Fruit fly (Drosophila melanogaster): Measurements from ENCODE around the gene CG11815.

CG11815 gene

DNA sequence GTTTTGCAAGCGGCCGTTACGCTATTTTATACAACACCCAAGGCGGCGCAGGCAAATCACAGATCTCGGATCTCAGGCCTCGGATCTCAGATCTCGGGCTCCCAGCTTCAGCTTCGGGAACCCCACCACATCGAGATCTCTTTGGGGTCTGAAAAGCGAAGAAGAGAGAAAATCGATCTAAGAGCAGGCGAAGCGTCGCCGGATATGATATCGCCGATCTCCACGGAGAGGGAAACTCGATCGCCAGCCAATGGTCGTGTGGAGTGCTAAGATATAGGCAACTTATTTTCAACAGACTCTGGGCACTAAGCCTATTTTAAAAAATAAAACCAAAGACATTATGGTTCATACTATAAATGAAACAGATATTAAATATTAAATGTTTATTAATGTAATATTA is 32.2 kb downstream of the CG11815 start, which contains the start of the genes CG46523 and CG5687:
CG46523 (minus strand) TSS at position 337 of the 400 bp plus-strand sequence.
CG5687 (minus strand) TSS at position 337 of the 400 bp plus-strand sequence.
- TF ChIP-seq CG3163 (GFP tag; optimal IDR thresholded peaks at IDR 0.05) (peak; percentile 21), Deaf1 (tag; optimal IDR thresholded peaks at IDR 0.05) (peak; percentile 13), Med (GFP tag) (peak; percentile 4), Hmr (GFP tag; optimal IDR thresholded peaks at IDR 0.05) (no peak)

DNA sequence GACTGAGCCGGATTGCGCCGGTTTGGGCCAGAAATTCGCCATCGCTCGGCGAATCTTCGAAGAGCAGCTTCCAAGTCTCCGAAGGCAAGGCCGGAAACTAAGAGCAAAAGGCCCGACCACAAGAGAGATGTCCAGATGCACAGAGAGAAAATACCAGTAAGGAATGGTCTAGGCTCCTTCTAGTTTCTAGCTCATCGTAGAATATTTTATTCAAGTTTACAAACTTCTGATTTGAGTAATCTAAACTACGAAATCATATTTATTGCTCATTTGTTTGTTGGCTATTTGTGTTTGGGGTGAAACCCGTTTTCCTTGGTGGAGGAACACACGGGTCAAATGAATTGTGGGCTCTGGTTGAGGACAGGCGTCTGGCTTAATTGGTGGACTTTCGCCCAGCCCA is 33.5 kb downstream of the CG11815 start:
- TF ChIP-seq sens (GFP tag) (peak; percentile 51), CG31365 (tag; optimal IDR thresholded peaks at IDR 0.05) (no peak), Drgx (GFP tag; IDR thresholded peaks at IDR 0.05) (0 out of 2 replicates have a peak, but pooled peaks have one; percentile 32), Med (GFP tag) (peak; percentile 65)

DNA sequence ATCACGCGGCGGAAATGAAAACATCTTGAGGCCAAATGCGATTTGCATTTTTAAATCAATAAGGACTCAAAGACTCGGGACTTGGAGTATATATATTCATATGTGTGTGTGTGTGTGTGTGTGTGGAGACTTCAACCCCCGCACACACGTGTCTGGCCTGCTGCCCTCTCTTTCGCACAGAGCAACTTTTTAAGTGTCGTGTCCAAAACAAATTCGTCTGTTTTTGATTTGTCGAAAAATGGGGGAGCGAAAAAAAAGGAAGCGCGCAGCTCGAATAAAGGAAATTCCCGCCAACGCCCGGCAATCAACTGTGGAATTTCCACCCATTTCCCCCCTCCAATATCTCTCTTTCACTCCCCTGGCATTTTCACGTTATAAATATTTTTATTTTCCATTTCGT is 42.0 kb downstream of the CG11815 start:
- TF ChIP-seq CG15479 (GFP tag; optimal IDR thresholded peaks at IDR 0.05): no peak
- 0 out of 2 replicates have a peak, but pooled peaks have one; percentile 9 for TF ChIP-seq crol (GFP tag; IDR thresholded peaks at IDR 0.05)
- TF ChIP-seq Hey (tag; optimal IDR thresholded peaks at IDR 0.05): peak; percentile 15
- TF ChIP-seq seq (GFP tag; IDR thresholded peaks at IDR 0.05): peak; percentile 55
- no peak for TF ChIP-seq nau (GFP tag; optimal IDR thresholded peaks at IDR 0.05)
- peak; percentile 41 for TF ChIP-seq sd (tag; optimal IDR thresholded peaks at IDR 0.05)
- TF ChIP-seq CG3838 (GFP tag; optimal IDR thresholded peaks at IDR 0.05): no peak
- no peak for TF ChIP-seq pho (GFP tag; optimal IDR thresholded peaks at IDR 0.05)
- TF ChIP-seq amos (GFP tag; IDR thresholded peaks at IDR 0.05; ENCODE audit: partially characterized antibody): no peak
- TF ChIP-seq cg (GFP tag; optimal IDR thresholded peaks at IDR 0.05): peak; percentile 16
- TF ChIP-seq CG12104 (GFP tag; optimal IDR thresholded peaks at IDR 0.05): no peak
- TF ChIP-seq ftz-f1 (GFP tag; optimal IDR thresholded peaks at IDR 0.05): no peak
- peak; percentile 85 for TF ChIP-seq Nf-YC (tag; optimal IDR thresholded peaks at IDR 0.05)
- no peak for TF ChIP-seq CG1529 (GFP tag; optimal IDR thresholded peaks at IDR 0.05)
- TF ChIP-seq CG16779 (GFP tag; IDR thresholded peaks at IDR 0.05): no peak
- no peak for TF ChIP-seq bowl (GFP tag; IDR thresholded peaks at IDR 0.05)
- TF ChIP-seq hbn (GFP tag; IDR thresholded peaks at IDR 0.05; ENCODE audit: partially characterized antibody): no peak
- TF ChIP-seq nerfin-1 (tag; optimal IDR thresholded peaks at IDR 0.05): peak; percentile 35
- TF ChIP-seq CG6254 (GFP tag; optimal IDR thresholded peaks at IDR 0.05): no peak
- no peak for TF ChIP-seq da (GFP tag; optimal IDR thresholded peaks at IDR 0.05)
- no peak for TF ChIP-seq ab (GFP tag; optimal IDR thresholded peaks at IDR 0.05)
- TF ChIP-seq Six4 (GFP tag; optimal IDR thresholded peaks at IDR 0.05): no peak
- TF ChIP-seq Nf-YB (GFP tag; optimal IDR thresholded peaks at IDR 0.05): peak; percentile 85
- TF ChIP-seq Rx (GFP tag; IDR thresholded peaks at IDR 0.05): no peak

DNA sequence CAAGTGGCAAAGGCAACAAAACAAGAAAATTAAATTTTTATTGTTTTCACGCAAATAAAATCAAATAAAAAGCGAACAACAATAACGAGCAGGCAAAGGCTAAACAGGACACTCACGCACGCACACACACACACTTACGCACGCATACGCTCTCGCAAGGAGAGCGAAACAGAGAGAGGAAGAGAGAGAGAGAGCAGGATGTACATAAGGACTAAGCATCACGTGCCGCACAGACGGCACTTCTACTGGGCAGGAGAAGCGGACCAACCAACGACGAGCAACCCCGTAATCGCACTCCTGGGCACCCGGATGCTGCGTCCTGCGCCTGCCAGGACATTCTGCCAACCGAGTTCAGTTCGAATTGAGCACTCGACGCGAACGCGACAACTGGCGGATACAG is 50.1 kb downstream of the CG11815 start, which contains the start of gene Dbx:
Dbx (plus strand) TSS at position 365 of the 400 bp plus-strand sequence.
- TF ChIP-seq yki (optimal IDR thresholded peaks at IDR 0.05) (peak; percentile 39), ewg (GFP tag; optimal IDR thresholded peaks at IDR 0.05) (peak; percentile 17), Meics (GFP tag; optimal IDR thresholded peaks at IDR 0.05) (no peak), dimm (GFP tag; IDR thresholded peaks at IDR 0.05) (no peak), Rfx (GFP tag; IDR thresholded peaks at IDR 0.05) (no peak), CG9609 (GFP tag; optimal IDR thresholded peaks at IDR 0.05) (no peak), CG10321 (GFP tag; IDR thresholded peaks at IDR 0.05) (0 out of 2 replicates have a peak, but pooled peaks have one; percentile 23), HmgZ (tag; optimal IDR thresholded peaks at IDR 0.05) (no peak), CG32767 (GFP tag; IDR thresholded peaks at IDR 0.05) (no peak), oc (tag; optimal IDR thresholded peaks at IDR 0.05) (no peak), cg (GFP tag; optimal IDR thresholded peaks at IDR 0.05) (peak; percentile 63), CG15479 (GFP tag; optimal IDR thresholded peaks at IDR 0.05) (no peak), Nf-YB (GFP tag; optimal IDR thresholded peaks at IDR 0.05) (peak; percentile 97), CG11085 (GFP tag; IDR thresholded peaks at IDR 0.05) (no peak), HLHmδ (GFP tag; optimal IDR thresholded peaks at IDR 0.05) (no peak), Hand (GFP tag; optimal IDR thresholded peaks at IDR 0.05) (no peak), CG15073 (GFP tag; optimal IDR thresholded peaks at IDR 0.05) (no peak), p53 (GFP tag; optimal IDR thresholded peaks at IDR 0.05) (no peak), Ravus (GFP tag; IDR thresholded peaks at IDR 0.05) (no peak), klu (GFP tag; IDR thresholded peaks at IDR 0.05) (no peak)
